Worm (Caenorhabditis elegans) whole organism, L3 larva: ENCODE results near the gene cyp-25A4.

Source experiments
- aly-2 ChIP-seq: fragments of 150-350 bp; optimal IDR thresholded peaks from 2 replicates; lab custom pipeline; 2014; ENCODE audit warnings: missing biosample characterization, missing genetic modification characterization
- ama-1 ChIP-seq: fragments of 150-350 bp; optimal IDR thresholded peaks from 2 replicates; lab custom pipeline; 2018
- ceh-16 ChIP-seq: sonication (generic microtip); optimal IDR thresholded peaks from 2 replicates; lab custom pipeline; 2017; ENCODE audit warnings: missing biosample characterization, missing genetic modification characterization
- fkh-10 ChIP-seq: sonication (generic microtip); optimal IDR thresholded peaks from 2 replicates; lab custom pipeline; 2017; ENCODE audit warnings: missing biosample characterization, missing genetic modification reagents, missing genetic modification characterization
- jun-1 ChIP-seq: fragments of 150-350 bp; optimal IDR thresholded peaks from 2 replicates; lab custom pipeline; 2014; ENCODE audit warnings: missing biosample characterization, missing genetic modification reagents, missing genetic modification characterization
- lin-15B ChIP-seq: fragments of 150-350 bp; optimal IDR thresholded peaks from 2 replicates; lab custom pipeline; 2014; ENCODE audit warnings: missing biosample characterization, missing genetic modification characterization
- nfya-1 ChIP-seq: sonication (generic microtip); optimal IDR thresholded peaks from 2 replicates; lab custom pipeline; 2017; ENCODE audit warnings: missing genetic modification characterization, mild to moderate bottlenecking, missing compliant biosample characterization, antibody characterized with exemption, moderate library complexity; ENCODE audit not compliant: insufficient read depth
- nhr-11 ChIP-seq: fragments of 150-350 bp; optimal IDR thresholded peaks from 2 replicates; lab custom pipeline; 2014; ENCODE audit warnings: missing biosample characterization, missing genetic modification characterization
- nhr-237 ChIP-seq: fragments of 150-350 bp; optimal IDR thresholded peaks from 2 replicates; lab custom pipeline; 2014; ENCODE audit warnings: missing biosample characterization, missing genetic modification characterization
- sea-2 ChIP-seq: fragments of 150-350 bp; sonication (generic microtip); optimal IDR thresholded peaks from 4 replicates; lab custom pipeline; 2014; ENCODE audit warnings: missing biosample characterization, missing genetic modification reagents, missing genetic modification characterization
- skn-1 ChIP-seq: fragments of 150-350 bp; optimal IDR thresholded peaks from 2 replicates; lab custom pipeline; 2014; ENCODE audit warnings: missing biosample characterization, missing genetic modification characterization
- snpc-4 ChIP-seq: fragments of 150-350 bp; optimal IDR thresholded peaks from 2 replicates; lab custom pipeline; 2014; ENCODE audit warnings: missing biosample characterization, missing genetic modification characterization

- TF ChIP-seq snpc-4 (tag; lab: Kevin White, UChicago) (no peak), fkh-10 (no peak), skn-1 (no peak), ceh-16 (no peak), ama-1 (lab: Kevin White, UChicago) (no peak), jun-1 (no peak), nhr-237 (no peak), nhr-11 (tag; lab: Kevin White, UChicago) (no peak), lin-15B (tag; lab: Kevin White, UChicago) (no peak), nfya-1 (tag; lab: Kevin White, UChicago) (no peak), aly-2 (tag; lab: Kevin White, UChicago) (no peak), sea-2 (GFP tag; lab: Kevin White, UChicago) (no peak)
Observed at ce11 chrIII:3871763-3872486, 20.0 kb upstream of the cyp-25A4 start.
